Fruit fly (Drosophila melanogaster): ENCODE data around the gene sba.

Gene sba

dm6 chr3R:23886270-23887095, 36.3 kb downstream of the sba start (continued):
- TF ChIP-seq CG30020 (tag; optimal IDR thresholded peaks at IDR 0.05): peak; percentile 74
- peak; percentile 86 for TF ChIP-seq CG7556 (GFP tag; optimal IDR thresholded peaks at IDR 0.05)
- TF ChIP-seq CG17361 (GFP tag; IDR thresholded peaks at IDR 0.05): peak; percentile 90
- peak; percentile 66 for TF ChIP-seq MTF-1 (GFP tag; optimal IDR thresholded peaks at IDR 0.05; ENCODE audit: borderline replicate concordance)
- TF ChIP-seq Blimp-1 (GFP tag; optimal IDR thresholded peaks at IDR 0.05): peak; percentile 92

- TF ChIP-seq chinmo (GFP tag; IDR thresholded peaks at IDR 0.05; ENCODE audit: partially characterized antibody) (0 out of 4 replicates have a peak, but pooled peaks have one; percentile 30), Med (GFP tag) (peak; percentile 55), chif (GFP tag; optimal IDR thresholded peaks at IDR 0.05) (no peak)
These were observed 37.1 kb downstream of the sba start for dm6 chr3R:23885660-23886059.

- TF ChIP-seq Doc3 (GFP tag; IDR thresholded peaks at IDR 0.05; ENCODE audit: partially characterized antibody) (no peak), btn (GFP tag; optimal IDR thresholded peaks at IDR 0.05) (no peak)
These were observed 37.6 kb downstream of the sba start for dm6 chr3R:23885182-23885581.

dm6 chr3R:23884088-23884727, 38.6 kb downstream of the sba start:
- TF ChIP-seq Poxn (GFP tag; IDR thresholded peaks at IDR 0.05) (no peak), Hsf (GFP tag; optimal IDR thresholded peaks at IDR 0.05) (no peak), Xrp1 (GFP tag; IDR thresholded peaks at IDR 0.05) (0 out of 2 replicates have a peak, but pooled peaks have one; percentile 14), odd (GFP tag; optimal IDR thresholded peaks at IDR 0.05) (no peak), grn (GFP tag; optimal IDR thresholded peaks at IDR 0.05) (peak; percentile 9), E2f1 (GFP tag; IDR thresholded peaks at IDR 0.05) (no peak), grau (tag; optimal IDR thresholded peaks at IDR 0.05) (peak; percentile 54), sens (GFP tag) (peak; percentile 72), CG30431 (GFP tag; optimal IDR thresholded peaks at IDR 0.05) (peak; percentile 8), h (optimal IDR thresholded peaks at IDR 0.05) (no peak), D (optimal IDR thresholded peaks at IDR 0.05) (no peak), D (GFP tag; optimal IDR thresholded peaks at IDR 0.05) (no peak), hb (GFP tag; IDR thresholded peaks at IDR 0.05; ENCODE audit: partially characterized antibody) (no peak), CG3407 (GFP tag; optimal IDR thresholded peaks at IDR 0.05) (no peak), CG6654 (GFP tag; optimal IDR thresholded peaks at IDR 0.05) (no peak), maf-S (GFP tag; optimal IDR thresholded peaks at IDR 0.05) (no peak), Med (GFP tag) (peak; percentile 18), ssp (GFP tag; IDR thresholded peaks at IDR 0.05) (no peak), CG9609 (GFP tag; optimal IDR thresholded peaks at IDR 0.05) (no peak), Hr78 (GFP tag; optimal IDR thresholded peaks at IDR 0.05) (peak in 1 of 2 experiments; percentile 95), Sry-β (GFP tag; optimal IDR thresholded peaks at IDR 0.05) (no peak), CG10543 (GFP tag; optimal IDR thresholded peaks at IDR 0.05) (no peak)

- TF ChIP-seq CG15479 (GFP tag; optimal IDR thresholded peaks at IDR 0.05) (peak; percentile 65), tll (GFP tag; optimal IDR thresholded peaks at IDR 0.05) (peak in 1 of 2 experiments; percentile 49), CG2889 (GFP tag; IDR thresholded peaks at IDR 0.05) (no peak), salm (tag; optimal IDR thresholded peaks at IDR 0.05) (no peak)
These were observed 42.5 kb downstream of the sba start for dm6 chr3R:23880280-23880679.

All from whole organism, embryonic.